Fruit fly (Drosophila melanogaster): ENCODE measurements around the gene Bcat.

Bcat gene

dm6 chrX:13384583-13385342 lies 11.9 kb upstream of the Bcat start, which contains the start of the genes Rbp1-like and Tim9a (continued):
- TF ChIP-seq CG32264 (GFP tag; optimal IDR thresholded peaks at IDR 0.05) = no peak
- TF ChIP-seq Myc (optimal IDR thresholded peaks at IDR 0.05) = peak; percentile 26
- peak; percentile 38 for TF ChIP-seq fru (GFP tag; optimal IDR thresholded peaks at IDR 0.05)

dm6 chrX:13386776-13387175 lies 9.9 kb upstream of the Bcat start:
- TF ChIP-seq Hr83 (GFP tag; optimal IDR thresholded peaks at IDR 0.05; ENCODE audit: poor library complexity, severe bottlenecking) (no peak), brk (GFP tag; optimal IDR thresholded peaks at IDR 0.05) (no peak), Jra (GFP tag; optimal IDR thresholded peaks at IDR 0.05) (no peak), GATAd (GFP tag; optimal IDR thresholded peaks at IDR 0.05) (no peak), HLH106 (tag; optimal IDR thresholded peaks at IDR 0.05) (no peak), CG9705 (GFP tag; optimal IDR thresholded peaks at IDR 0.05) (no peak), dl (GFP tag; optimal IDR thresholded peaks at IDR 0.05; ENCODE audit: insufficient read depth in 1 of 2, partially characterized antibody in 2 of 2) (no peak), psq (GFP tag; optimal IDR thresholded peaks at IDR 0.05) (no peak), Myc (optimal IDR thresholded peaks at IDR 0.05) (no peak), pan (optimal IDR thresholded peaks at IDR 0.05) (no peak), CG32264 (GFP tag; optimal IDR thresholded peaks at IDR 0.05) (no peak), N (GFP tag; optimal IDR thresholded peaks at IDR 0.05) (no peak), Dif (GFP tag; optimal IDR thresholded peaks at IDR 0.05; ENCODE audit: partially characterized antibody) (no peak), Abd-B (GFP tag; optimal IDR thresholded peaks at IDR 0.05) (no peak), tai (GFP tag; optimal IDR thresholded peaks at IDR 0.05) (no peak)

- no peak for TF ChIP-seq Vsx2 (GFP tag; optimal IDR thresholded peaks at IDR 0.05; ENCODE audit: partially characterized antibody)
- peak; percentile 86 for TF ChIP-seq HLH106 (tag; optimal IDR thresholded peaks at IDR 0.05)
- TF ChIP-seq dl (GFP tag; optimal IDR thresholded peaks at IDR 0.05; ENCODE audit: insufficient read depth in 1 of 2, partially characterized antibody in 2 of 2) = no peak
- TF ChIP-seq N (GFP tag; optimal IDR thresholded peaks at IDR 0.05) = no peak
- TF ChIP-seq fru (GFP tag; optimal IDR thresholded peaks at IDR 0.05) = peak; percentile 76
- TF ChIP-seq CG32264 (GFP tag; optimal IDR thresholded peaks at IDR 0.05) = no peak
- peak; percentile 34 for TF ChIP-seq Myc (optimal IDR thresholded peaks at IDR 0.05)
- TF ChIP-seq pan (optimal IDR thresholded peaks at IDR 0.05) = no peak
- TF ChIP-seq tai (GFP tag; optimal IDR thresholded peaks at IDR 0.05) = peak; percentile 80
- peak in 1 of 2 experiments; percentile 84 for TF ChIP-seq foxo (GFP tag; optimal IDR thresholded peaks at IDR 0.05)
- TF ChIP-seq rgr (GFP tag; optimal IDR thresholded peaks at IDR 0.05) = peak; percentile 73
- TF ChIP-seq sage (GFP tag; optimal IDR thresholded peaks at IDR 0.05) = peak; percentile 1
- no peak for TF ChIP-seq Abd-B (GFP tag; optimal IDR thresholded peaks at IDR 0.05)
- TF ChIP-seq h (GFP tag; optimal IDR thresholded peaks at IDR 0.05) = peak; percentile 78
- TF ChIP-seq Sp1 (GFP tag; optimal IDR thresholded peaks at IDR 0.05) = peak; percentile 84
- peak; percentile 74 for TF ChIP-seq ey (GFP tag; optimal IDR thresholded peaks at IDR 0.05)
- peak; percentile 65 for TF ChIP-seq Jra (GFP tag; optimal IDR thresholded peaks at IDR 0.05)
- TF ChIP-seq usp (GFP tag; optimal IDR thresholded peaks at IDR 0.05) = no peak
- TF ChIP-seq dsf (GFP tag; optimal IDR thresholded peaks at IDR 0.05; ENCODE audit: borderline replicate concordance) = peak; percentile 6
- TF ChIP-seq brk (GFP tag; optimal IDR thresholded peaks at IDR 0.05) = peak; percentile 61
- peak; percentile 87 for TF ChIP-seq woc (GFP tag; optimal IDR thresholded peaks at IDR 0.05)
- peak; percentile 62 for TF ChIP-seq psq (GFP tag; optimal IDR thresholded peaks at IDR 0.05)
- no peak for TF ChIP-seq Dfd (GFP tag; optimal IDR thresholded peaks at IDR 0.05)
- no peak for TF ChIP-seq Hr83 (GFP tag; optimal IDR thresholded peaks at IDR 0.05; ENCODE audit: poor library complexity, severe bottlenecking)
- TF ChIP-seq Dif (GFP tag; optimal IDR thresholded peaks at IDR 0.05; ENCODE audit: partially characterized antibody) = no peak
- TF ChIP-seq CG9705 (GFP tag; optimal IDR thresholded peaks at IDR 0.05) = peak; percentile 76
- TF ChIP-seq GATAd (GFP tag; optimal IDR thresholded peaks at IDR 0.05) = peak; percentile 28
- peak; percentile 3 for TF ChIP-seq jim (GFP tag; optimal IDR thresholded peaks at IDR 0.05)
- TF ChIP-seq Hnf4 (GFP tag; optimal IDR thresholded peaks at IDR 0.05) = peak; percentile 78
- no peak for TF ChIP-seq lola (GFP tag; optimal IDR thresholded peaks at IDR 0.05)
- no peak for TF ChIP-seq Hr78 (GFP tag; optimal IDR thresholded peaks at IDR 0.05)
- peak; percentile 74 for TF ChIP-seq sv (GFP tag; optimal IDR thresholded peaks at IDR 0.05)
- no peak for TF ChIP-seq Rel (GFP tag; optimal IDR thresholded peaks at IDR 0.05)
- TF ChIP-seq Rel (tag; optimal IDR thresholded peaks at IDR 0.05) = no peak
- peak; percentile 69 for TF ChIP-seq OdsH (GFP tag; optimal IDR thresholded peaks at IDR 0.05)
- TF ChIP-seq Mio (GFP tag; optimal IDR thresholded peaks at IDR 0.05) = no peak
- TF ChIP-seq dmrt93B (GFP tag; optimal IDR thresholded peaks at IDR 0.05) = peak; percentile 77
- TF ChIP-seq br (GFP tag; optimal IDR thresholded peaks at IDR 0.05) = peak; percentile 61
- no peak for TF ChIP-seq CrebA (GFP tag; optimal IDR thresholded peaks at IDR 0.05; ENCODE audit: borderline replicate concordance)
Measured at dm6 chrX:13387373-13387850, 9.3 kb upstream of the Bcat start, which contains the start of the genes Ype and CG1662. Gene Ype, minus strand, starts transcription at chrX:13387417. Gene CG1662, plus strand, starts transcription at chrX:13387563.
